Fruit fly (Drosophila melanogaster) whole organism, larva: ENCODE results near the gene CTCF.
A peak's percentile ranks its signal among the peaks of the same experiment; 100 is the strongest.

Experiments used
- noc ChIP-seq: fragments of 200-800 bp; sonication (Bioruptor generic); optimal IDR thresholded peaks from 3 replicates; lab custom pipeline; 2019; ENCODE audit warnings: missing biosample characterization, mild to moderate bottlenecking, missing genetic modification characterization, moderate library complexity

CTCF gene

dm6 chr3L:7368934-7369333, 12.4 kb upstream of the CTCF start, which contains the start of gene Sh3beta:
Gene Sh3beta (minus strand): TSS chr3L:7369260.
- TF ChIP-seq noc (tag; lab: Kevin White, UChicago) = no peak

dm6 chr3L:7367798-7368678, 11.5 kb upstream of the CTCF start:
- TF ChIP-seq noc (tag; lab: Kevin White, UChicago) = no peak

dm6 chr3L:7364717-7365278, 8.3 kb upstream of the CTCF start:
- TF ChIP-seq noc (tag; lab: Kevin White, UChicago) = no peak

dm6 chr3L:7361095-7361522, 4.6 kb upstream of the CTCF start:
- TF ChIP-seq noc (tag; lab: Kevin White, UChicago) = peak; percentile 6

dm6 chr3L:7360324-7360852, 3.9 kb upstream of the CTCF start, which contains the start of gene Sec63:
Gene Sec63 (plus strand): TSS chr3L:7360561.
- no peak for TF ChIP-seq noc (tag; lab: Kevin White, UChicago)

dm6 chr3L:7359827-7360323, 3.4 kb upstream of the CTCF start, which contains the start of gene pst:
Gene pst (minus strand): TSS chr3L:7360263.
- TF ChIP-seq noc (tag; lab: Kevin White, UChicago) = no peak

dm6 chr3L:7349311-7349710, 7.2 kb downstream of the CTCF start:
- TF ChIP-seq noc (tag; lab: Kevin White, UChicago) = peak; percentile 45

dm6 chr3L:7347984-7348631, 8.4 kb downstream of the CTCF start, which contains the start of the genes Srp19 and qm:
Gene Srp19 (minus strand): TSS chr3L:7348034.
Gene qm (plus strand): TSS chr3L:7348313.
- peak; percentile 33 for TF ChIP-seq noc (tag; lab: Kevin White, UChicago)

dm6 chr3L:7346951-7347350, 9.6 kb downstream of the CTCF start, which contains the start of gene CG14834:
Gene CG14834 (minus strand): TSS chr3L:7347123.
- no peak for TF ChIP-seq noc (tag; lab: Kevin White, UChicago)

dm6 chr3L:7344965-7345427, 11.5 kb downstream of the CTCF start, which contains the start of gene Cln7:
Gene Cln7 (minus strand): TSS chr3L:7345183.
- peak; percentile 64 for TF ChIP-seq noc (tag; lab: Kevin White, UChicago)

- no peak for TF ChIP-seq noc (tag; lab: Kevin White, UChicago)
These were observed 12.5 kb downstream of the CTCF start for dm6 chr3L:7344001-7344400.

- TF ChIP-seq noc (tag; lab: Kevin White, UChicago) = no peak
These were observed 17.2 kb downstream of the CTCF start, which contains the start of the genes lark and eco for dm6 chr3L:7339216-7339742. Gene lark (plus strand): TSS chr3L:7339266. Gene eco (minus strand): TSS chr3L:7339340.

- no peak for TF ChIP-seq noc (tag; lab: Kevin White, UChicago)
These were observed 17.7 kb downstream of the CTCF start for dm6 chr3L:7338786-7339185.

dm6 chr3L:7334990-7335389, 21.5 kb downstream of the CTCF start, which contains the start of the genes wrm1 and wrm2:
Gene wrm1 (minus strand): TSS chr3L:7335226.
Gene wrm2 (minus strand): TSS chr3L:7335226.
- no peak for TF ChIP-seq noc (tag; lab: Kevin White, UChicago)
